Worm (Caenorhabditis elegans) whole organism, L4 larva: ENCODE measurements around the gene oma-2.

Experiments used
- D1046.2 ChIP-seq: fragments of 200-800 bp; sonication (Bioruptor generic); IDR thresholded peaks from 2 replicates; pipeline ENCODE4 v1.3.6; 2022; ENCODE audit warnings: missing genetic modification characterization, missing compliant biosample characterization
- F10B5.3 ChIP-seq: sonication (generic microtip); optimal IDR thresholded peaks from 2 replicates; lab custom pipeline; 2016; ENCODE audit warnings: mild to moderate bottlenecking, missing genetic modification characterization, missing compliant biosample characterization
- F26F4.8 ChIP-seq: fragments of 200-800 bp; sonication (Bioruptor generic); conservative IDR thresholded peaks from 2 replicates; pipeline ENCODE4 v1.3.6; 2022; ENCODE audit warnings: missing genetic modification characterization, missing compliant biosample characterization
- T20F7.1 ChIP-seq: fragments of 200-800 bp; sonication (Bioruptor generic); optimal IDR thresholded peaks from 2 replicates; lab custom pipeline; 2018; ENCODE audit warnings: mild to moderate bottlenecking, missing genetic modification characterization, missing compliant biosample characterization
- T26A8.4 ChIP-seq: fragments of 200-800 bp; sonication (Bioruptor generic); IDR thresholded peaks from 2 replicates; pipeline ENCODE4 v1.3.6; 2022; ENCODE audit warnings: missing genetic modification characterization, missing compliant biosample characterization
- Y105C5A.15 ChIP-seq: fragments of 200-800 bp; sonication (Bioruptor generic); IDR thresholded peaks from 2 replicates; pipeline ENCODE4 v1.3.6; 2022; ENCODE audit warnings: missing genetic modification characterization, missing compliant biosample characterization
- Y5F2A.4 ChIP-seq: fragments of 200-800 bp; sonication (Bioruptor generic); optimal IDR thresholded peaks from 2 replicates; lab custom pipeline; 2018; ENCODE audit warnings: mild to moderate bottlenecking, missing genetic modification characterization, missing compliant biosample characterization
- ZK546.5 ChIP-seq, 2 experiments: sonication (generic microtip); optimal IDR thresholded peaks; 2 replicates each; lab custom pipeline; 2017; ENCODE audit warnings: missing biosample characterization in 2 of 2, missing genetic modification characterization in 2 of 2
- aly-2 ChIP-seq: sonication (generic microtip); optimal IDR thresholded peaks from 2 replicates; lab custom pipeline; 2018; ENCODE audit warnings: missing biosample characterization, missing genetic modification characterization
- arid-1 ChIP-seq: fragments of 200-800 bp; sonication (Bioruptor generic); conservative IDR thresholded peaks from 2 replicates; pipeline ENCODE4 v1.3.6; 2022; ENCODE audit warnings: missing genetic modification reagents, missing genetic modification characterization, missing compliant biosample characterization
- ceh-20 ChIP-seq: fragments of 200-800 bp; sonication (Bioruptor generic); IDR thresholded peaks from 2 replicates; pipeline ENCODE4 v1.3.6; 2022; ENCODE audit warnings: missing genetic modification reagents, missing genetic modification characterization, missing compliant biosample characterization
- ceh-62 ChIP-seq: sonication (generic microtip); optimal IDR thresholded peaks from 2 replicates; lab custom pipeline; 2017; ENCODE audit warnings: missing biosample characterization, missing genetic modification characterization
- ceh-82 ChIP-seq: sonication (generic microtip); optimal IDR thresholded peaks from 2 replicates; lab custom pipeline; 2017; ENCODE audit warnings: missing biosample characterization, missing genetic modification characterization
- cey-2 ChIP-seq: sonication (generic microtip); optimal IDR thresholded peaks from 3 replicates; lab custom pipeline; 2017; ENCODE audit warnings: missing genetic modification characterization, mild to moderate bottlenecking, missing compliant biosample characterization, antibody characterized with exemption, borderline replicate concordance; ENCODE audit not compliant: insufficient read depth
- daf-16 ChIP-seq, 3 experiments: sonication (generic microtip); optimal IDR thresholded peaks; 2 replicates each; lab custom pipeline; 2016 to 2017; ENCODE audit warnings: missing genetic modification characterization in 3 of 3, missing genetic modification reagents in 3 of 3, mild to moderate bottlenecking in 2 of 3, missing compliant biosample characterization in 2 of 3, missing biosample characterization in 1 of 3, moderate library complexity in 1 of 3
- daf-8 ChIP-seq: fragments of 200-800 bp; sonication (Bioruptor generic); IDR thresholded peaks from 2 replicates; pipeline ENCODE4 v1.3.6; 2022; ENCODE audit warnings: missing genetic modification characterization, missing compliant biosample characterization
- dmd-8 ChIP-seq: fragments of 200-800 bp; sonication (Bioruptor generic); IDR thresholded peaks from 2 replicates; pipeline ENCODE4 v1.3.6; 2022; ENCODE audit warnings: missing genetic modification characterization, missing compliant biosample characterization
- duxl-1 ChIP-seq: sonication (generic microtip); optimal IDR thresholded peaks from 2 replicates; lab custom pipeline; 2016; ENCODE audit warnings: mild to moderate bottlenecking, missing genetic modification characterization, moderate library complexity, missing compliant biosample characterization; ENCODE audit not compliant: poor library complexity
- dve-1 ChIP-seq: sonication (generic microtip); optimal IDR thresholded peaks from 2 replicates; lab custom pipeline; 2017; ENCODE audit warnings: antibody characterized with exemption, mild to moderate bottlenecking, missing genetic modification characterization, missing compliant biosample characterization; ENCODE audit not compliant: insufficient read depth
- egl-43 ChIP-seq: fragments of 200-800 bp; sonication (Bioruptor generic); IDR thresholded peaks from 2 replicates; pipeline ENCODE4 v1.3.6; 2022; ENCODE audit warnings: missing genetic modification reagents, missing genetic modification characterization, missing compliant biosample characterization
- gei-8 ChIP-seq: fragments of 200-800 bp; sonication (Bioruptor generic); optimal IDR thresholded peaks from 2 replicates; lab custom pipeline; 2018; ENCODE audit warnings: mild to moderate bottlenecking, missing genetic modification characterization, missing compliant biosample characterization
- hif-1 ChIP-seq, 2 experiments: sonication (generic microtip); optimal IDR thresholded peaks; 2 replicates each; lab custom pipeline; 2016 to 2017; ENCODE audit warnings: missing compliant biosample characterization in 2 of 2, missing genetic modification characterization in 2 of 2, missing genetic modification reagents in 2 of 2, missing genotype in 2 of 2, mild to moderate bottlenecking in 1 of 2
- hlh-30 ChIP-seq: sonication (generic microtip); optimal IDR thresholded peaks from 2 replicates; lab custom pipeline; 2017; ENCODE audit warnings: antibody characterized with exemption, mild to moderate bottlenecking, missing genetic modification characterization, missing compliant biosample characterization; ENCODE audit not compliant: insufficient read depth
- lin-15B ChIP-seq: fragments of 150-350 bp; sonication (generic microtip); optimal IDR thresholded peaks from 3 replicates; lab custom pipeline; 2014; ENCODE audit warnings: missing biosample characterization, missing genetic modification characterization
- lin-29 ChIP-seq: fragments of 200-800 bp; sonication (Bioruptor generic); IDR thresholded peaks from 2 replicates; pipeline ENCODE4 v1.3.6; 2022; ENCODE audit warnings: missing genetic modification reagents, missing genetic modification characterization, missing compliant biosample characterization
- lin-38 ChIP-seq: fragments of 200-800 bp; sonication (Bioruptor generic); IDR thresholded peaks from 2 replicates; pipeline ENCODE4 v1.3.6; 2022; ENCODE audit warnings: missing genetic modification reagents, missing genetic modification characterization, missing compliant biosample characterization
- lin-39 ChIP-seq: fragments of 150-350 bp; optimal IDR thresholded peaks from 2 replicates; lab custom pipeline; 2014; ENCODE audit warnings: missing biosample characterization, missing genetic modification reagents, missing genetic modification characterization
- lir-3 ChIP-seq: sonication (generic microtip); optimal IDR thresholded peaks from 2 replicates; lab custom pipeline; 2016; ENCODE audit warnings: mild to moderate bottlenecking, missing genetic modification characterization, missing compliant biosample characterization
- lsy-2 ChIP-seq, 2 experiments: fragments of 150-350 bp in 1 of 2; sonication (generic microtip) in 1 of 2; optimal IDR thresholded peaks; 2 replicates each; lab custom pipeline; 2014 to 2017; ENCODE audit warnings: missing biosample characterization in 2 of 2, missing genetic modification characterization in 2 of 2
- mep-1 ChIP-seq: fragments of 150-350 bp; sonication (generic microtip); optimal IDR thresholded peaks from 3 replicates; lab custom pipeline; 2014; ENCODE audit warnings: missing biosample characterization, missing genetic modification characterization
- mes-2 ChIP-seq: sonication (generic microtip); optimal IDR thresholded peaks from 2 replicates; lab custom pipeline; 2016; ENCODE audit warnings: missing genotype, mild to moderate bottlenecking, missing genetic modification characterization, missing compliant biosample characterization; ENCODE audit not compliant: poor library complexity, severe bottlenecking
- nhr-48 ChIP-seq: sonication (generic microtip); optimal IDR thresholded peaks from 2 replicates; lab custom pipeline; 2016; ENCODE audit warnings: mild to moderate bottlenecking, missing genetic modification characterization, missing compliant biosample characterization
- nhr-6 ChIP-seq: fragments of 150-350 bp; optimal IDR thresholded peaks from 2 replicates; lab custom pipeline; 2014; ENCODE audit warnings: missing biosample characterization, missing genetic modification characterization
- nhr-76 ChIP-seq: fragments of 150-350 bp; optimal IDR thresholded peaks from 2 replicates; lab custom pipeline; 2014; ENCODE audit warnings: missing biosample characterization, missing genetic modification characterization
- pha-4 ChIP-seq, 2 experiments: fragments of 150-350 bp in 1 of 2; fragments of 200-800 bp in 1 of 2; sonication (Bioruptor generic) in 1 of 2; IDR thresholded peaks in 1 of 2; optimal IDR thresholded peaks in 1 of 2; 2 replicates each; pipeline versions ENCODE4 v1.3.6 to Lab custom; 2014 to 2022; ENCODE audit warnings: missing genetic modification characterization in 2 of 2, missing genetic modification reagents in 2 of 2, missing biosample characterization in 1 of 2, missing compliant biosample characterization in 1 of 2
- php-3 ChIP-seq: fragments of 200-800 bp; sonication (Bioruptor generic); IDR thresholded peaks from 2 replicates; pipeline ENCODE4 v1.3.6; 2022; ENCODE audit warnings: missing genetic modification reagents, missing genetic modification characterization, missing compliant biosample characterization
- pqm-1 ChIP-seq: sonication (generic microtip); optimal IDR thresholded peaks from 2 replicates; lab custom pipeline; 2017; ENCODE audit warnings: missing biosample characterization, missing genetic modification characterization
- rbr-2 ChIP-seq: sonication (generic microtip); optimal IDR thresholded peaks from 2 replicates; lab custom pipeline; 2016; ENCODE audit warnings: missing genotype, missing genetic modification characterization, missing compliant biosample characterization
- saeg-2 ChIP-seq: fragments of 200-800 bp; sonication (Bioruptor generic); IDR thresholded peaks from 2 replicates; pipeline ENCODE4 v1.3.6; 2022; ENCODE audit warnings: missing genetic modification reagents, missing genetic modification characterization, missing compliant biosample characterization
- set-16 ChIP-seq: fragments of 200-800 bp; sonication (Bioruptor generic); IDR thresholded peaks from 2 replicates; pipeline ENCODE4 v1.3.6; 2022; ENCODE audit warnings: missing genetic modification reagents, missing genetic modification characterization, missing compliant biosample characterization
- skn-1 ChIP-seq: fragments of 150-350 bp; optimal IDR thresholded peaks from 2 replicates; lab custom pipeline; 2014; ENCODE audit warnings: missing biosample characterization, missing genetic modification characterization
- spr-3 ChIP-seq: fragments of 200-800 bp; sonication (Bioruptor generic); optimal IDR thresholded peaks from 2 replicates; lab custom pipeline; 2018; ENCODE audit warnings: mild to moderate bottlenecking, missing genetic modification characterization, missing compliant biosample characterization
- tra-1 ChIP-seq: fragments of 200-800 bp; sonication (Bioruptor generic); IDR thresholded peaks from 2 replicates; pipeline ENCODE4 v1.3.6; 2022; ENCODE audit warnings: missing genetic modification reagents, missing genetic modification characterization, missing compliant biosample characterization
- unc-130 ChIP-seq: sonication (generic microtip); optimal IDR thresholded peaks from 2 replicates; lab custom pipeline; 2016; ENCODE audit warnings: missing genetic modification reagents, missing genetic modification characterization, missing compliant biosample characterization
- unc-39 ChIP-seq: sonication (generic microtip); optimal IDR thresholded peaks from 2 replicates; lab custom pipeline; 2017; ENCODE audit warnings: missing biosample characterization, missing genetic modification characterization
- zfp-2 ChIP-seq: sonication (generic microtip); optimal IDR thresholded peaks from 2 replicates; lab custom pipeline; 2016; ENCODE audit warnings: mild to moderate bottlenecking, missing genetic modification characterization, missing compliant biosample characterization
- zfp-3 ChIP-seq: fragments of 200-800 bp; sonication (Bioruptor generic); conservative IDR thresholded peaks from 2 replicates; pipeline ENCODE4 v1.3.6; 2022; ENCODE audit warnings: missing genetic modification reagents, missing genetic modification characterization, missing compliant biosample characterization
- zip-11 ChIP-seq: fragments of 200-800 bp; sonication (Bioruptor generic); IDR thresholded peaks from 2 replicates; pipeline ENCODE4 v1.3.6; 2022; ENCODE audit warnings: missing genetic modification characterization, missing compliant biosample characterization

Gene oma-2

ce11 chrV:8040247-8041084 is 11.2 kb downstream of the oma-2 start (continued):
- TF ChIP-seq arid-1 (no peak), mep-1 (tag; lab: Kevin White, UChicago) (peak; percentile 5), cey-2 (tag; lab: Kevin White, UChicago) (no peak), daf-8 (GFP tag; lab: Robert Waterston, UW) (no peak), unc-130 (no peak), nhr-76 (tag; lab: Kevin White, UChicago) (no peak), F10B5.3 (tag; lab: Kevin White, UChicago) (no peak), aly-2 (tag; lab: Kevin White, UChicago) (no peak), zip-11 (no peak), ceh-62 (tag; lab: Kevin White, UChicago) (no peak), set-16 (GFP tag; lab: Robert Waterston, UW) (peak; percentile 48; the same call in 1 of the 2 replicates), gei-8 (no peak), pqm-1 (tag; lab: Kevin White, UChicago) (no peak), lir-3 (tag; lab: Kevin White, UChicago) (no peak), daf-16 (GFP tag; optimal IDR thresholded peaks at IDR 0.05; lab: Kevin White, UChicago) (no peak), daf-16 (tag; optimal IDR thresholded peaks at IDR 0.05; lab: Kevin White, UChicago) (no peak), lin-38 (no peak), D1046.2 (no peak), egl-43 (GFP tag; lab: Robert Waterston, UW) (no peak), skn-1 (no peak), hif-1 (tag; optimal IDR thresholded peaks at IDR 0.05; lab: Kevin White, UChicago) (no peak), T20F7.1 (GFP tag; lab: Kevin White, UChicago) (no peak), tra-1 (GFP tag; lab: Robert Waterston, UW) (no peak), rbr-2 (tag; lab: Kevin White, UChicago) (peak; percentile 40), zfp-2 (no peak), spr-3 (GFP tag; lab: Kevin White, UChicago) (no peak), hlh-30 (peak; percentile 42), nhr-6 (tag; lab: Kevin White, UChicago) (no peak), lin-29 (GFP tag; lab: Robert Waterston, UW) (no peak), ceh-20 (GFP tag; lab: Robert Waterston, UW) (no peak), nhr-48 (peak; percentile 51), pha-4 (GFP tag; IDR thresholded peaks at IDR 0.05; lab: Robert Waterston, UW) (no peak), pha-4 (tag; optimal IDR thresholded peaks at IDR 0.05; lab: Kevin White, UChicago) (no peak), F26F4.8 (GFP tag; lab: Robert Waterston, UW) (no peak), lin-39 (tag; lab: Kevin White, UChicago) (no peak), T26A8.4 (no peak), Y105C5A.15 (GFP tag; lab: Robert Waterston, UW) (no peak), unc-39 (tag; lab: Kevin White, UChicago) (no peak), mes-2 (tag; lab: Kevin White, UChicago) (peak; percentile 4), saeg-2 (no peak), Y5F2A.4 (GFP tag; lab: Kevin White, UChicago) (no peak), lin-15B (tag; lab: Kevin White, UChicago) (no peak), dve-1 (tag; lab: Kevin White, UChicago) (peak; percentile 51), dmd-8 (GFP tag; lab: Robert Waterston, UW) (no peak), php-3 (GFP tag; lab: Robert Waterston, UW) (no peak), zfp-3 (GFP tag; lab: Robert Waterston, UW) (no peak), ceh-82 (tag; lab: Kevin White, UChicago) (no peak), duxl-1 (tag; lab: Kevin White, UChicago) (no peak), ZK546.5 (tag; optimal IDR thresholded peaks at IDR 0.05; lab: Kevin White, UChicago) (no peak), lsy-2 (tag; optimal IDR thresholded peaks at IDR 0.05; lab: Kevin White, UChicago) (peak in 1 of 2 experiments; percentile 60)
